Fruit fly (Drosophila melanogaster) whole organism: Measurements from ENCODE around the gene ND-30.

Experiments used
- CG8478 ChIP-seq: fragments of >200 bp; optimal IDR thresholded peaks from 2 replicates; lab custom pipeline; 2018; ENCODE audit warnings: inconsistent platforms
- Dll ChIP-seq: fragments of >200 bp; optimal IDR thresholded peaks from 2 replicates; lab custom pipeline; 2017
- EcR ChIP-seq, 2 experiments: fragments of >200 bp; optimal IDR thresholded peaks; 2 replicates each; lab custom pipeline; 2017; ENCODE audit warnings: missing biosample characterization in 2 of 2, missing genetic modification characterization in 2 of 2, missing genetic modification reagents in 2 of 2
- pan ChIP-seq: fragments of >200 bp; optimal IDR thresholded peaks from 2 replicates; lab custom pipeline; 2017
- psq ChIP-seq: fragments of >200 bp; optimal IDR thresholded peaks from 2 replicates; lab custom pipeline; 2017
- usp ChIP-seq: fragments of >200 bp; optimal IDR thresholded peaks from 2 replicates; lab custom pipeline; 2017; ENCODE audit warnings: missing biosample characterization, missing genetic modification characterization, mixed read lengths

Gene ND-30

dm6 chr3L:3141411-3141810 is 18.0 kb downstream of the ND-30 start:
- no peak for TF ChIP-seq CG8478 (lab: Kevin White, UChicago)
- no peak for TF ChIP-seq psq

DNA sequence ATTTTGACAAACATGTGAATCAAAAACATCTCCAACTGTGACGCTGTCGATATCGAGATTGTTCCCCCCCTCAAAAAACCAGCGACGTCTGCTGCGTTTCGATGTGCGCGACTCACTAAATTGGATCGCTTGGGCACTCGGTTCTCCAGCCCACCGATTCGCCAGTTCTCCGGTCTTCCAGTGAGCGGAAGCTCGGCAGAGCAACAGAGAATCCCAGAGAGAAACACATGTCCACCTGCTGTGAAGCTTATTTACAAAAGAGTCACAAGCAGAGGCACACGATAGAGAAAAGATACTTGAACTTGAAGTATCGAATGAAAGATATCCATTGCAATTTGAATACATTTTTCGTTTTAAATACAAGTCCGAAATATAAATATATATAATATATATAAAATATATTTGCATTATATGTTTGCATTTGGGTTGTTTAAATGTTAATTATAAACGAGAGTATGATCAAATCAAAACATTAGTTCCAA is 25.3 kb downstream of the ND-30 start:
- no peak for TF ChIP-seq usp (GFP tag; lab: Kevin White, UChicago)
- no peak for TF ChIP-seq pan
- TF ChIP-seq psq, result no peak
- no peak for TF ChIP-seq CG8478 (lab: Kevin White, UChicago)
- TF ChIP-seq Dll (lab: Kevin White, UChicago), result no peak
- no peak for TF ChIP-seq EcR (GFP tag; optimal IDR thresholded peaks at IDR 0.05; lab: Kevin White, UChicago)

- no peak for TF ChIP-seq CG8478 (lab: Kevin White, UChicago)
- TF ChIP-seq Dll (lab: Kevin White, UChicago), result no peak
- TF ChIP-seq EcR (GFP tag; optimal IDR thresholded peaks at IDR 0.05; lab: Kevin White, UChicago), result no peak
- TF ChIP-seq psq, result no peak
- no peak for TF ChIP-seq usp (GFP tag; lab: Kevin White, UChicago)
- TF ChIP-seq pan, result no peak
Measured at dm6 chr3L:3127544-3127943, 31.8 kb downstream of the ND-30 start, which contains the start of gene promL. TSS of gene promL (minus strand) at chr3L:3127724.

- TF ChIP-seq Dll (lab: Kevin White, UChicago) (no peak), psq (no peak), EcR (GFP tag; optimal IDR thresholded peaks at IDR 0.05; lab: Kevin White, UChicago) (no peak), pan (no peak), usp (GFP tag; lab: Kevin White, UChicago) (no peak), CG8478 (lab: Kevin White, UChicago) (no peak)
Measured at dm6 chr3L:3126478-3126877, 32.9 kb downstream of the ND-30 start.

dm6 chr3L:3125649-3126130 is 33.7 kb downstream of the ND-30 start:
- TF ChIP-seq pan (no peak), CG8478 (lab: Kevin White, UChicago) (no peak), EcR (GFP tag; optimal IDR thresholded peaks at IDR 0.05; lab: Kevin White, UChicago) (peak in 1 of 2 experiments; percentile 38), Dll (lab: Kevin White, UChicago) (no peak), psq (no peak)

dm6 chr3L:3124939-3125648 is 34.3 kb downstream of the ND-30 start:
- TF ChIP-seq Dll (lab: Kevin White, UChicago) (no peak), EcR (GFP tag; optimal IDR thresholded peaks at IDR 0.05; lab: Kevin White, UChicago) (no peak), usp (GFP tag; lab: Kevin White, UChicago) (no peak), CG8478 (lab: Kevin White, UChicago) (no peak), psq (no peak), pan (no peak)

dm6 chr3L:3124519-3124918 is 34.9 kb downstream of the ND-30 start:
- no peak for TF ChIP-seq CG8478 (lab: Kevin White, UChicago)
- no peak for TF ChIP-seq usp (GFP tag; lab: Kevin White, UChicago)
- no peak for TF ChIP-seq psq
- no peak for TF ChIP-seq Dll (lab: Kevin White, UChicago)
- no peak for TF ChIP-seq EcR (GFP tag; optimal IDR thresholded peaks at IDR 0.05; lab: Kevin White, UChicago)
- no peak for TF ChIP-seq pan

DNA sequence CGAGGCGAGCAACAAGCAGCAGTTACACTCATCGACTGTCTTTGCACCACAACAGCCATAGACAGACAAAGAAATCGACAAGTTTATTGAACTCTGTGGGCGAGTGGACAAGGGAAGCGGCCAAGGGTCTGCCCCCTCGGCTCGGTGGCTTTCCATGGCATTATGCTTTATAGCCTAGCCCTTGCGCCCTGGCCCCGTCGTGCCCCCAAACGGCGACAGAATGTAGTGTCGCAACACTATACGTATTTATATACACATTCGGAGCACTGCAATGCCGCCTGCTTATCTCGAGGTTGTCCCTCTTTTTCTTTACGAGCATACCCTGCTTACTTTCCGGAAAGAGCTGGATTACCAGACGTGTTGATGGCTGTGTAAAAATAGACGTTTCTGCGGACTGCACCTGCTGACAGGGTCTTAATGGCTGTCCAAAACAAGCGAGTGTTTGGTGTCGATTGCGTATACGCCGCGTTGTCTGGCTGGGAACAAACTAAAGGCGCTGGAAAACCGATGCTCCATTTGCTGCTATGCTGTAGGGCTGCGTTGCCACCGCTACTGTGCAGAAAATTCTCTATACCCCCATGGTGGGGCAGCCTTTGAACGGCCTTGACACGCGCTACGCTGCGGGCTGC is 36.6 kb downstream of the ND-30 start:
- TF ChIP-seq pan (no peak), EcR (GFP tag; optimal IDR thresholded peaks at IDR 0.05; lab: Kevin White, UChicago) (peak; percentile 11 to 93)

DNA sequence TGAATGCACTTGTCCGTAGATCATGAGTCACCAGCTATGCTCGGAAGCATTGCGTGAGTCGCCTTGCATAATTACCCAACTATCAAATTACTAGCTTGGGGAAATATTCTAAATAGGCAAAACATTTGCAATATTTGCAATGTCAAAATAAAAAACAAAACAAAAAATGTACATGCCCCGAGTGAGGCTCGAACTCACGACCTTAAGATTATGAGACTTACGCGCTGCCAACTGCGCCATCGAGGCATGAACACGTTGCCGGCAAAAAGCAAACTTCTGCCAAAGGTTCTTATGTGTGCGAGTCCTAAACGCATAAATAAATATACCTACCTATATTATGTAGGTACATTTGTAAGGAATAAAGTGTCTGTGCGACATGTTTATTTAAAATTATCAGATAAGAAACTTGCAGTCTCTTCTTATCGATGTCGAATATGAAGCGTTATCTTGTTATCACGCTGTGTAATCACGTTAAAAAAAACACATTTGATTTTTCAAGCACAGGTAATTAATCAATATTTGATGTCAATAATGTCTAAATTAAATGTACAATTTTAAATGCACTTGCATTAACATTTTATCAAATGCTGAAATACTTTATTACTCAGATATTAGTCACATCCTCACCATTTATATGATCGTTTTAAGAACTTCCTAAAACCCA is 37.5 kb downstream of the ND-30 start:
- TF ChIP-seq usp (GFP tag; lab: Kevin White, UChicago) (no peak), psq (no peak), EcR (GFP tag; optimal IDR thresholded peaks at IDR 0.05; lab: Kevin White, UChicago) (peak in 1 of 2 experiments; percentile 24), pan (no peak)

DNA sequence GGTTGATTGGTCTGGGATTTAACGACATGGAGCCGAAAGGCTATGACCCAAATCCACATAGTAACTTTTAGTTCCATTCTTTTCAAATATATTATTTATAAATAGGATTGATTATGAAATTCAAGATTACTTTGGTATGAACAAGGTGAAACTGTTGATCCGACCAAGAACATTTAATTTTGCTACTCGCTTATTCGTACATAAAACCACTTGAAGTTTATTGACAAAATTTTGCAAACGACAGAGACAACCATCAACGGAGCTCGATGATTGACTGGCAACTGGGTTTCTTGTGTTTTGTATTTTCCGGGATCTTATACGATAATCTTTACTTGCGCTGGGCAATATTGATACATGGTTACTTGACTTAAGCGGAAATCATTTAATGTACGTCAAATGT is 45.0 kb downstream of the ND-30 start, which contains the start of gene CG45067:
CG45067 (minus strand) TSS at position 101 of the 400 bp plus-strand sequence.
- TF ChIP-seq pan, result no peak
- no peak for TF ChIP-seq usp (GFP tag; lab: Kevin White, UChicago)
- TF ChIP-seq CG8478 (lab: Kevin White, UChicago), result no peak
- no peak for TF ChIP-seq psq

- TF ChIP-seq pan, result no peak
- no peak for TF ChIP-seq psq
- no peak for TF ChIP-seq usp (GFP tag; lab: Kevin White, UChicago)
- TF ChIP-seq CG8478 (lab: Kevin White, UChicago), result no peak
- TF ChIP-seq EcR (GFP tag; optimal IDR thresholded peaks at IDR 0.05; lab: Kevin White, UChicago), result no peak
- no peak for TF ChIP-seq Dll (lab: Kevin White, UChicago)
Measured at dm6 chr3L:3111127-3111526, 48.3 kb downstream of the ND-30 start, which contains the start of gene CG45066. TSS of gene CG45066 (minus strand) at chr3L:3111227.

DNA sequence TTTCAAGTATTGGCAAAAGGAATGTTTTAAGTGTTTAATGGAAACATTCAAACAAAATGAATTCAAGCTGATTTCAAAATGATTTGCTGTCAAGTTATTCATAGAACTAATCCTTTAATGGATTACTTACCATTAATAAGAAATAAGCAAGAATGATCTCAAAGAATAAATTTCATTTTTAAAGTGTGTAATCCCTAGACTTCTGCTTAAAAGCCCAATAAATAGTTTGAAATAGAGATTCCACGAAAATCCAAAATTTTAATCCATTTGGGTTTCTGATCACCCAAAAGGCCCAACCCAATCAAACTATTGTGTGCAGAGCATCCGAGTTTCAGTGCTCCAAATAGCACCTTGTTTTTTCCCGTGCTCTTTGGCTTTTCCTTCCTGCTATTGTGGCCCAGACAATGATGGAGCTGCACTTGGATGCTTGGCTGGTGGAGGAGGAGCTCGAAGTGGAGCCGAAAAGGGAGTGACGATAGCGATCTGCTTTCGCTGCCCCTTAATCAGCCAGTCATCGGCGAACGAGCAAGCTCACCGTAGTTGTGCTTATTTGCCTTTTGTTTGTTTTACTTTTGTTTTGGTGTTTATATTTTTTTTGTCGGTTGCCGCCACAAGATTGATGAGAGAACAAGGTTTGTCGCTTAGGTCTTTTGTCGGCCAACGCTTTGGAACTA is 49.8 kb downstream of the ND-30 start:
- TF ChIP-seq psq (no peak), EcR (GFP tag; optimal IDR thresholded peaks at IDR 0.05; lab: Kevin White, UChicago) (no peak), CG8478 (lab: Kevin White, UChicago) (no peak), Dll (lab: Kevin White, UChicago) (no peak), usp (GFP tag; lab: Kevin White, UChicago) (no peak), pan (no peak)
